Worm (Caenorhabditis elegans) whole organism, L4 larva: ENCODE measurements around the gene gcy-18.
"Not testable (repeated sequence)": the region's sequence is repeated elsewhere in the genome, so short reads cannot be mapped to it uniquely, and the experiment has no call there.

Experiments used
- F44E2.7 ChIP-seq: fragments of 200-800 bp; sonication (Bioruptor generic); IDR thresholded peaks from 2 replicates; pipeline ENCODE4 v2.1.2; 2022; ENCODE audit warnings: missing genetic modification characterization, missing compliant biosample characterization
- F49E8.2 ChIP-seq: sonication (generic microtip); optimal IDR thresholded peaks from 2 replicates; lab custom pipeline; 2016; ENCODE audit warnings: missing compliant biosample characterization, mild to moderate bottlenecking, missing genetic modification characterization, borderline replicate concordance
- T26A8.4 ChIP-seq: fragments of 200-800 bp; sonication (Bioruptor generic); IDR thresholded peaks from 2 replicates; pipeline ENCODE4 v1.3.6; 2022; ENCODE audit warnings: missing genetic modification characterization, missing compliant biosample characterization
- Y105C5A.15 ChIP-seq: fragments of 200-800 bp; sonication (Bioruptor generic); IDR thresholded peaks from 2 replicates; pipeline ENCODE4 v1.3.6; 2022; ENCODE audit warnings: missing genetic modification characterization, missing compliant biosample characterization
- Y48G9A.11 ChIP-seq: fragments of 200-800 bp; sonication (Bioruptor generic); IDR thresholded peaks from 2 replicates; pipeline ENCODE4 v1.3.6; 2022; ENCODE audit warnings: missing genetic modification reagents, missing genetic modification characterization, missing compliant biosample characterization
- aha-1 ChIP-seq: fragments of 150-350 bp; peaks from one replicate; lab custom pipeline; 2014; ENCODE audit warnings: missing biosample characterization, missing genetic modification characterization
- aly-2 ChIP-seq: sonication (generic microtip); optimal IDR thresholded peaks from 2 replicates; lab custom pipeline; 2018; ENCODE audit warnings: missing biosample characterization, missing genetic modification characterization
- ama-1 ChIP-seq: fragments of 150-350 bp; optimal IDR thresholded peaks from 2 replicates; lab custom pipeline; 2014; ENCODE audit warnings: inconsistent platforms, mixed read lengths
- attf-4 ChIP-seq: sonication (generic microtip); optimal IDR thresholded peaks from 3 replicates; lab custom pipeline; 2017; ENCODE audit warnings: missing biosample characterization, missing genetic modification characterization
- ceh-28 ChIP-seq: fragments of 150-350 bp; optimal IDR thresholded peaks from 2 replicates; lab custom pipeline; 2014; ENCODE audit warnings: missing biosample characterization, missing genetic modification reagents, missing genetic modification characterization
- ceh-32 ChIP-seq: sonication (generic microtip); optimal IDR thresholded peaks from 2 replicates; lab custom pipeline; 2016; ENCODE audit warnings: mild to moderate bottlenecking, missing genetic modification characterization, missing compliant biosample characterization; ENCODE audit not compliant: poor library complexity
- cey-2 ChIP-seq: sonication (generic microtip); optimal IDR thresholded peaks from 3 replicates; lab custom pipeline; 2017; ENCODE audit warnings: missing genetic modification characterization, mild to moderate bottlenecking, missing compliant biosample characterization, antibody characterized with exemption, borderline replicate concordance; ENCODE audit not compliant: insufficient read depth
- daf-16 ChIP-seq, 3 experiments: sonication (generic microtip); optimal IDR thresholded peaks; 2 replicates each; lab custom pipeline; 2016 to 2017; ENCODE audit warnings: missing genetic modification characterization in 3 of 3, missing genetic modification reagents in 3 of 3, mild to moderate bottlenecking in 2 of 3, missing compliant biosample characterization in 2 of 3, missing biosample characterization in 1 of 3, moderate library complexity in 1 of 3
- dmd-6 ChIP-seq: fragments of 200-800 bp; sonication (Bioruptor generic); IDR thresholded peaks from 2 replicates; pipeline ENCODE4 v1.3.6; 2022; ENCODE audit warnings: missing genetic modification reagents, missing genetic modification characterization, missing compliant biosample characterization
- dve-1 ChIP-seq: sonication (generic microtip); optimal IDR thresholded peaks from 2 replicates; lab custom pipeline; 2017; ENCODE audit warnings: antibody characterized with exemption, mild to moderate bottlenecking, missing genetic modification characterization, missing compliant biosample characterization; ENCODE audit not compliant: insufficient read depth
- gei-8 ChIP-seq: fragments of 200-800 bp; sonication (Bioruptor generic); optimal IDR thresholded peaks from 2 replicates; lab custom pipeline; 2018; ENCODE audit warnings: mild to moderate bottlenecking, missing genetic modification characterization, missing compliant biosample characterization
- hlh-11 ChIP-seq: fragments of 200-800 bp; sonication (Bioruptor generic); optimal IDR thresholded peaks from 2 replicates; lab custom pipeline; 2018; ENCODE audit warnings: mild to moderate bottlenecking, missing genetic modification characterization, missing compliant biosample characterization
- hlh-30 ChIP-seq: sonication (generic microtip); optimal IDR thresholded peaks from 2 replicates; lab custom pipeline; 2017; ENCODE audit warnings: antibody characterized with exemption, mild to moderate bottlenecking, missing genetic modification characterization, missing compliant biosample characterization; ENCODE audit not compliant: insufficient read depth
- lim-7 ChIP-seq: fragments of 200-800 bp; sonication (Bioruptor generic); IDR thresholded peaks from 2 replicates; pipeline ENCODE4 v1.3.6; 2022; ENCODE audit warnings: missing genetic modification characterization, missing compliant biosample characterization
- lir-3 ChIP-seq: sonication (generic microtip); optimal IDR thresholded peaks from 2 replicates; lab custom pipeline; 2016; ENCODE audit warnings: mild to moderate bottlenecking, missing genetic modification characterization, missing compliant biosample characterization
- madf-5 ChIP-seq, 2 experiments: fragments of 200-800 bp; sonication (Bioruptor generic); IDR thresholded peaks; 2 replicates each; pipeline ENCODE4 v1.3.6; 2022; ENCODE audit warnings: missing compliant biosample characterization in 2 of 2, missing genetic modification characterization in 2 of 2
- mdl-1 ChIP-seq, 2 experiments: fragments of 150-350 bp in 1 of 2; sonication (generic microtip) in 1 of 2; optimal IDR thresholded peaks; 2 replicates each; lab custom pipeline; 2014 to 2017; ENCODE audit warnings: missing biosample characterization in 2 of 2, missing genetic modification characterization in 2 of 2
- mes-2 ChIP-seq: sonication (generic microtip); optimal IDR thresholded peaks from 2 replicates; lab custom pipeline; 2016; ENCODE audit warnings: missing genotype, mild to moderate bottlenecking, missing genetic modification characterization, missing compliant biosample characterization; ENCODE audit not compliant: poor library complexity, severe bottlenecking
- nhr-10 ChIP-seq: fragments of 150-350 bp; optimal IDR thresholded peaks from 2 replicates; lab custom pipeline; 2014; ENCODE audit warnings: missing biosample characterization, missing genetic modification characterization
- nhr-28 ChIP-seq: fragments of 150-350 bp; optimal IDR thresholded peaks from 2 replicates; lab custom pipeline; 2014; ENCODE audit warnings: missing biosample characterization, missing genetic modification characterization
- nhr-48 ChIP-seq: sonication (generic microtip); optimal IDR thresholded peaks from 2 replicates; lab custom pipeline; 2016; ENCODE audit warnings: mild to moderate bottlenecking, missing genetic modification characterization, missing compliant biosample characterization
- nhr-6 ChIP-seq: fragments of 150-350 bp; optimal IDR thresholded peaks from 2 replicates; lab custom pipeline; 2014; ENCODE audit warnings: missing biosample characterization, missing genetic modification characterization
- php-3 ChIP-seq: fragments of 200-800 bp; sonication (Bioruptor generic); IDR thresholded peaks from 2 replicates; pipeline ENCODE4 v1.3.6; 2022; ENCODE audit warnings: missing genetic modification reagents, missing genetic modification characterization, missing compliant biosample characterization
- pqm-1 ChIP-seq: sonication (generic microtip); optimal IDR thresholded peaks from 2 replicates; lab custom pipeline; 2017; ENCODE audit warnings: missing biosample characterization, missing genetic modification characterization
- rbr-2 ChIP-seq: sonication (generic microtip); optimal IDR thresholded peaks from 2 replicates; lab custom pipeline; 2016; ENCODE audit warnings: missing genotype, missing genetic modification characterization, missing compliant biosample characterization
- spr-1 ChIP-seq: sonication (generic microtip); optimal IDR thresholded peaks from 2 replicates; lab custom pipeline; 2016; ENCODE audit warnings: mild to moderate bottlenecking, missing genetic modification characterization, missing compliant biosample characterization
- zfp-3 ChIP-seq: fragments of 200-800 bp; sonication (Bioruptor generic); conservative IDR thresholded peaks from 2 replicates; pipeline ENCODE4 v1.3.6; 2022; ENCODE audit warnings: missing genetic modification reagents, missing genetic modification characterization, missing compliant biosample characterization
- ztf-7 ChIP-seq: fragments of 150-350 bp; optimal IDR thresholded peaks from 2 replicates; lab custom pipeline; 2014; ENCODE audit warnings: missing biosample characterization, missing genetic modification characterization

The gcy-18 gene

DNA sequence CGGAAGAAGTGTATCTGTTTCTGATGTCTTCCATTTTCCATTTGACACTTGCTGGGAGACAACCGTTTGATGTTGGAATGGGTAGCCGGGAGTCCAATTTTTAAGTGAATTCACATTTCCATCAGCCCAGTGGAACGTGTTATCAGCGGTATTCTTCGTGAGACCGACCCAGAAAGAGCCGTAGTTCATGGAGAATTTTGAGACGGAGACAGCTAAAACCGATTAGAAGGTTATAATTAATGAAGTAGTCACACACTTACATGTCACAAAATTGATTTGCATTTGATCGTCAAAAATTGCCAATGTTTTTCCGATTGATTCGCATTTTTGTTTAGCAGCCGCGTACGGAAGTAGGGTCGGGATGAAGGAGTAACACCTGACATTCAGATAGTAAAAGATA is 9.5 kb downstream of the gcy-18 start:
- peak; percentile 11 for TF ChIP-seq nhr-28 (tag; lab: Kevin White, UChicago)
- TF ChIP-seq mes-2 = no peak
- no peak for TF ChIP-seq daf-16 (GFP tag; optimal IDR thresholded peaks at IDR 0.05; lab: Kevin White, UChicago)
- no peak for TF ChIP-seq daf-16 (tag; optimal IDR thresholded peaks at IDR 0.05; lab: Kevin White, UChicago)
- TF ChIP-seq nhr-48 = peak; percentile 4
- peak; percentile 73 for TF ChIP-seq pqm-1 (tag; lab: Kevin White, UChicago)
- TF ChIP-seq aly-2 (tag; lab: Kevin White, UChicago) = no peak
- TF ChIP-seq dmd-6 (GFP tag; lab: Robert Waterston, UW) = peak; percentile 71; the same call in 1 of the 2 replicates
- TF ChIP-seq F49E8.2 (tag; lab: Kevin White, UChicago) = no peak
- TF ChIP-seq hlh-11 (tag; lab: Kevin White, UChicago) = peak; percentile 44

DNA sequence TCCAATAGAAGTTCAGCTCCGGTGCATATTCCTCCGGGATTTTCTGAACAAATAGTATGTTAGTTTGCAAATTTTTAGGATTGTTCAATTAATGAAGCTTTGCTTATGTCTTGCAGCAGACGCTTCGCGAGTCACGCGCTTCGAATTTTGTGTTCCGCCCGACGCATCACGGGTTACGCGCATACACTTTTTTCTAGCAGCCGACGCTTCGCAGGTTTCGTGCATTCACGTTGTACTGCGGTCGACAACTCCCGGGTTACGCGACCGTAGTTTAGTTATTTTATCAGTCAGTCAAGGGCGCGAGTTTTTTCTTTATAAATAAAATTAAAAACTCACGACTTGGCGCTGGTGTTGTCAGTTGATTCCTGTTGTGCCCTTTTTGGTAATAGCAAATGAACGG is 9.9 kb downstream of the gcy-18 start:
- TF ChIP-seq aly-2 (tag; lab: Kevin White, UChicago) (no peak), ceh-28 (tag; lab: Kevin White, UChicago) (no peak), spr-1 (tag; lab: Kevin White, UChicago) (no peak), T26A8.4 (GFP tag; lab: Robert Waterston, UW) (no peak), ceh-32 (tag; lab: Kevin White, UChicago) (no peak), madf-5 (GFP tag; IDR thresholded peaks at IDR 0.05; lab: Robert Waterston, UW) (no peak), gei-8 (GFP tag; lab: Kevin White, UChicago) (no peak), F44E2.7 (GFP tag; lab: Robert Waterston, UW) (no peak), hlh-30 (tag; lab: Kevin White, UChicago) (no peak), nhr-6 (no peak), dmd-6 (GFP tag; lab: Robert Waterston, UW) (no peak), lim-7 (GFP tag; lab: Robert Waterston, UW) (no peak), mes-2 (no peak), nhr-48 (no peak), ztf-7 (tag; lab: Kevin White, UChicago) (no peak), Y105C5A.15 (GFP tag; lab: Robert Waterston, UW) (no peak), lir-3 (no peak), Y48G9A.11 (no peak), attf-4 (tag; lab: Kevin White, UChicago) (no peak), rbr-2 (no peak)

DNA sequence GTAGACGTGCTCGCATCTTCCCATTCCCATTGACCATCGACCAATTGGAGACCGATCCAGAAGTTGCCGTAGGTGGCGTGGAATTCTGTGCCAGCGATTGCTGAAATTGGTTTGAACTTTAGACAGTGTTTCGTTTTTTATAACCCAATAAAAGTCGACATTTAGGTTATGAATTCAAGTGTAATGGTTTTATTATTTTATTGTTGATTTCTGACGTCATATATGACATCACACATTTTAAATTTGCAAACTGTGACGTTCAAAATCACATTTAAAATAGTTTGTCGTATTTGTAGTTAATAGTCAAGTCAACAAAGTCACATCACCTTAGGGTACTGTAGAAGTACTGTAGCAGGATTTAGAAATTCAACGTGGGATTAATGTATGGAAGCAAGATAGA is 10.4 kb downstream of the gcy-18 start:
- no peak for TF ChIP-seq nhr-10 (tag; lab: Kevin White, UChicago)
- peak; percentile 70 for TF ChIP-seq php-3 (GFP tag; lab: Robert Waterston, UW)
- TF ChIP-seq dmd-6 (GFP tag; lab: Robert Waterston, UW) = peak; percentile 21; the same call in 1 of the 2 replicates
- peak; percentile 8 for TF ChIP-seq nhr-28 (tag; lab: Kevin White, UChicago)

DNA sequence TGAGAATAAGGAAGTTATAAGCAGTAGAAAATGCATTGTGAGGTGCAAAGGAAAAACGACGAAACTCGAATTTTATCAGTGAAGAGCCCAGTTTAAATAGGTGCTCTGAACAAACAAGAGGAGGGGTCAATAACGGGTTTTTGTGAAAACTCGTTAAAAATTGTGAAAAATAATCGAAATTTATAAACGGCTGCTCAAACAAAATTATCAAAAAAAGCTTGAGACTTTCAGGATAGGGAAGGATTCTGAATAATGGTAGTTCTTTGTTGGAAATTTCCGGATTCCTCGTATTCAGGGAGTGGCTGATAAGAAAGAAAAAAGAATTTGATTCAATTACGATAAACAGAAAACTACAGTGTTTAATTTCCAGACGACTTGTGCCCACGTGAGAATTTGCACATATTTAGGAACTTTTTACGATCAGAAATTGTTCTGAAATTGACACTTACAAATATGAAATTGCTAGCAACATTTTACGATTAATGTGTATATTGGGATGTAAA is 11.6 kb downstream of the gcy-18 start, which contains the start of gene clec-187:
clec-187 (minus strand) TSS at position 51 of the 503 bp plus-strand sequence.
- no peak for TF ChIP-seq daf-16 (GFP tag; optimal IDR thresholded peaks at IDR 0.05; lab: Kevin White, UChicago)
- peak; percentile 46 for TF ChIP-seq daf-16 (tag; optimal IDR thresholded peaks at IDR 0.05; lab: Kevin White, UChicago)
- TF ChIP-seq dve-1 = peak; percentile 5
- TF ChIP-seq mdl-1 (tag; optimal IDR thresholded peaks at IDR 0.05; lab: Kevin White, UChicago) = no peak
- TF ChIP-seq zfp-3 (GFP tag; lab: Robert Waterston, UW) = no peak
- TF ChIP-seq aha-1 = peak; percentile 58
- TF ChIP-seq, all 104 proteins: peak for 3

DNA sequence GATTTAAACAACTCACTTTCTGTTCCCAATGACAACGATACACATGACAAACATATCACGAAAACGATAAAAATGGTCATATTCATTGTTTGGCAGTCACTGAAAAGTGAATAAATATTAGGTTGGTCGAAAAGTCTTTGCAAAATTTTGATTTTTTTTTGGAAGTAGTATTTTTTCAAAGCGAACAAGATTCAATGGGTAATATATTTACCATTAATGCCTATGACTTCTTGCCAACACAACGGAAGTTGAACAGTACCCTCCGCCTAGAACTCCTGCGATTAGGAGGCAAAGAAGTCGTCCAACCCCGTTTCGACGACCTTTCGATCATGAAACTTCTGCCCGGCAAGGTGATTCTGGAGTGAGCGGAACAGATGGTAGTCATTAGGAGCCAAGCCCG is 15.4 kb downstream of the gcy-18 start, which contains the start of gene ZK896.1:
ZK896.1 (minus strand) TSS at position 101 of the 400 bp plus-strand sequence.
- not testable (repeated sequence) for TF ChIP-seq cey-2 (tag; lab: Kevin White, UChicago); ama-1 (lab: Kevin White, UChicago); php-3 (GFP tag; lab: Robert Waterston, UW)
